Fruit fly (Drosophila melanogaster) whole organism, wandering third instar larva: ENCODE data around the gene CG5623.

ENCODE experiments used
- Abd-B ChIP-seq: fragments of >200 bp; optimal IDR thresholded peaks from 2 replicates; lab custom pipeline; 2017; ENCODE audit warnings: missing biosample characterization, missing genetic modification characterization
- CG32264 ChIP-seq: fragments of 200-800 bp; sonication (Bioruptor generic); optimal IDR thresholded peaks from 2 replicates; lab custom pipeline; 2016; ENCODE audit warnings: missing biosample characterization, missing genetic modification characterization
- CG9705 ChIP-seq: fragments of 200-800 bp; sonication (Bioruptor generic); optimal IDR thresholded peaks from 2 replicates; lab custom pipeline; 2018; ENCODE audit warnings: missing biosample characterization, mild to moderate bottlenecking, missing genetic modification characterization
- CrebA ChIP-seq: fragments of 200-800 bp; sonication (Bioruptor generic); optimal IDR thresholded peaks from 2 replicates; lab custom pipeline; 2016; ENCODE audit warnings: missing biosample characterization, mild to moderate bottlenecking, missing genetic modification characterization, borderline replicate concordance
- Dfd ChIP-seq: fragments of >200 bp; optimal IDR thresholded peaks from 2 replicates; lab custom pipeline; 2017; ENCODE audit warnings: missing biosample characterization, missing genetic modification characterization
- Dif ChIP-seq: fragments of 200-275, 200-300 bp; sonication (Bioruptor generic); optimal IDR thresholded peaks from 2 replicates; lab custom pipeline; 2018; ENCODE audit warnings: missing biosample characterization, missing genetic modification characterization; ENCODE audit not compliant: partially characterized antibody
- GATAd ChIP-seq: sonication (Bioruptor generic); optimal IDR thresholded peaks from 2 replicates; lab custom pipeline; 2016; ENCODE audit warnings: missing biosample characterization, missing genetic modification characterization
- Hnf4 ChIP-seq: fragments of 200-800 bp; sonication (Bioruptor generic); optimal IDR thresholded peaks from 2 replicates; lab custom pipeline; 2016; ENCODE audit warnings: missing biosample characterization, mild to moderate bottlenecking, missing genetic modification characterization
- Jra ChIP-seq: sonication (Bioruptor generic); optimal IDR thresholded peaks from 2 replicates; lab custom pipeline; 2016; ENCODE audit warnings: missing biosample characterization, missing genetic modification characterization
- Mio ChIP-seq: sonication (Bioruptor generic); optimal IDR thresholded peaks from 2 replicates; lab custom pipeline; 2016; ENCODE audit warnings: missing biosample characterization, missing genetic modification characterization
- Myc ChIP-seq: fragments of >200 bp; optimal IDR thresholded peaks from 2 replicates; lab custom pipeline; 2017
- OdsH ChIP-seq: fragments of 200-800 bp; sonication (Bioruptor generic); optimal IDR thresholded peaks from 2 replicates; lab custom pipeline; 2016; ENCODE audit warnings: missing biosample characterization, mild to moderate bottlenecking, missing genetic modification characterization
- Sp1 ChIP-seq: fragments of 200-800 bp; sonication (Bioruptor generic); optimal IDR thresholded peaks from 3 replicates; lab custom pipeline; 2019; ENCODE audit warnings: missing biosample characterization, mild to moderate bottlenecking, missing genetic modification characterization, moderate library complexity
- br ChIP-seq: fragments of 200-800 bp; sonication (Bioruptor generic); optimal IDR thresholded peaks from 2 replicates; lab custom pipeline; 2016; ENCODE audit warnings: missing biosample characterization, missing genetic modification characterization
- dl ChIP-seq, 2 experiments: fragments of 175-275, 200-275 bp in 1 of 2; fragments of 200-275 bp in 1 of 2; sonication (Bioruptor generic); optimal IDR thresholded peaks; lab custom pipeline; 2018; ENCODE audit warnings: mild to moderate bottlenecking in 2 of 2, missing biosample characterization in 2 of 2, missing genetic modification characterization in 2 of 2, moderate library complexity in 2 of 2; ENCODE audit not compliant: partially characterized antibody in 2 of 2, insufficient read depth in 1 of 2
- dmrt93B ChIP-seq: fragments of 200-800 bp; sonication (Bioruptor generic); optimal IDR thresholded peaks from 2 replicates; lab custom pipeline; 2018; ENCODE audit warnings: missing biosample characterization, mild to moderate bottlenecking, missing genetic modification characterization
- dsf ChIP-seq: sonication (Bioruptor generic); optimal IDR thresholded peaks from 2 replicates; lab custom pipeline; 2016; ENCODE audit warnings: missing biosample characterization, missing genetic modification characterization, borderline replicate concordance
- ey ChIP-seq: fragments of 200-800 bp; sonication (Bioruptor generic); optimal IDR thresholded peaks from 2 replicates; lab custom pipeline; 2016; ENCODE audit warnings: missing biosample characterization, missing genetic modification characterization
- foxo ChIP-seq, 2 experiments: fragments of 200-800 bp; sonication (Bioruptor generic); optimal IDR thresholded peaks; 2 replicates in 1 of 2; 3 replicates in 1 of 2; lab custom pipeline; 2016 to 2017; ENCODE audit warnings: missing biosample characterization in 2 of 2, missing genetic modification characterization in 2 of 2
- fru ChIP-seq: fragments of 200-800 bp; sonication (Bioruptor generic); optimal IDR thresholded peaks from 3 replicates; lab custom pipeline; 2016; ENCODE audit warnings: missing biosample characterization, mild to moderate bottlenecking, missing genetic modification characterization
- h ChIP-seq: fragments of 200-800 bp; sonication (Bioruptor generic); optimal IDR thresholded peaks from 3 replicates; lab custom pipeline; 2016; ENCODE audit warnings: missing biosample characterization, mild to moderate bottlenecking, missing genetic modification characterization
- jim ChIP-seq: fragments of 175-275, 200-325 bp; sonication (Bioruptor generic); optimal IDR thresholded peaks from 2 replicates; lab custom pipeline; 2016; ENCODE audit warnings: missing biosample characterization, mild to moderate bottlenecking, missing genetic modification characterization
- psq ChIP-seq: fragments of 200-800 bp; sonication (Bioruptor generic); optimal IDR thresholded peaks from 3 replicates; lab custom pipeline; 2017; ENCODE audit warnings: missing biosample characterization, mild to moderate bottlenecking, missing genetic modification characterization, moderate library complexity
- rgr ChIP-seq: fragments of 200-800 bp; sonication (Bioruptor generic); optimal IDR thresholded peaks from 3 replicates; lab custom pipeline; 2016; ENCODE audit warnings: missing biosample characterization, mild to moderate bottlenecking, missing genetic modification characterization
- sage ChIP-seq: fragments of 200-800 bp; sonication (Bioruptor generic); optimal IDR thresholded peaks from 2 replicates; lab custom pipeline; 2016; ENCODE audit warnings: missing biosample characterization, mild to moderate bottlenecking, missing genetic modification characterization
- sv ChIP-seq: fragments of 200-800 bp; sonication (Bioruptor generic); optimal IDR thresholded peaks from 3 replicates; lab custom pipeline; 2016; ENCODE audit warnings: missing biosample characterization, missing genetic modification characterization
- tai ChIP-seq: sonication (Bioruptor generic); optimal IDR thresholded peaks from 2 replicates; lab custom pipeline; 2016; ENCODE audit warnings: missing biosample characterization, missing genetic modification characterization
- woc ChIP-seq: sonication (Bioruptor generic); optimal IDR thresholded peaks from 2 replicates; lab custom pipeline; 2016; ENCODE audit warnings: missing biosample characterization, mild to moderate bottlenecking, missing genetic modification characterization

Gene CG5623

DNA sequence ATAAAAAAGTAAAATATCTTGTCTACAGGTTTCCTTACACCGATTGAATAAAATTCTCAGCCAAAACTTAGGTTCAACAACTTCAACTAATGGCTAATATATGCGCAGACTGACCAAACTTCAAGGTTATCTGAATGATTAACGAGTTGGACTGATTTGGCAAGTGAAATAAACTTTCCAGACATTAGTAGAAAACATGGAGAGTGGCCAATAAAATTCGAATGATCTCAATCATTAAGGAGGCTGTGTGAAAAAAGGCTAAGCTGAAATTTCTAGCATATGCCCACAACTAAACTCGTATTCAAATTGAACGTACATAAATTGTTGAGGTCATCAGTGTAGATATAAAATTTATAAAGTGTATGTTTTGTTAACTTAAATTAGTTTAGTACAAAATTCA, 12.3 kb upstream of the CG5623 start, which contains the start of gene CG5614:
TSS of gene CG5614 (plus strand) at position 301 of the 400 bp plus-strand sequence.
- TF ChIP-seq Myc (lab: Kevin White, UChicago) (no peak), Mio (GFP tag; lab: Kevin White, UChicago) (no peak)

DNA sequence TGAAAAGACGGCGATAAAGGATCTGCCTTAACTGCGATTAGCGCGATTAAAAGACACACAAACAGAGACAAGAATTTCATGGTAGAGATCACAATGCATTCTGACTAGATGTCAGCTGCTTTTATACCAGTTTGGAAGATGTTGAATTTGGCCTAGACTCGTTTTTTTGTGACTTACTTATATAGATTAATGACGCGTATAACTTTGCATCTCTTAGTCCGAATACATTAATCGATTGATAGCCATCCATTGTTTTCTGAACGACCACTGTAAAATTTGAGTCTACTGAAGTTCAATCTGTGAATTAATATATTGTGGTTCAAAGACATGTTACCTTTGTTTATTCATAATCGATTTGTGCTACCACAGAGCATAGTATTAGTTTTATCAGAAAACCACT, 8.0 kb upstream of the CG5623 start, which contains the start of gene CG45207:
TSS of gene CG45207 (minus strand) at position 101 of the 400 bp plus-strand sequence.
- TF ChIP-seq Dfd (GFP tag; lab: Kevin White, UChicago) (no peak), Abd-B (GFP tag; lab: Kevin White, UChicago) (no peak), Sp1 (no peak), tai (no peak), h (GFP tag; lab: Kevin White, UChicago) (no peak), sv (no peak), ey (no peak), fru (GFP tag; lab: Kevin White, UChicago) (no peak), dsf (no peak), Dif (GFP tag; lab: Kevin White, UChicago) (no peak)

DNA sequence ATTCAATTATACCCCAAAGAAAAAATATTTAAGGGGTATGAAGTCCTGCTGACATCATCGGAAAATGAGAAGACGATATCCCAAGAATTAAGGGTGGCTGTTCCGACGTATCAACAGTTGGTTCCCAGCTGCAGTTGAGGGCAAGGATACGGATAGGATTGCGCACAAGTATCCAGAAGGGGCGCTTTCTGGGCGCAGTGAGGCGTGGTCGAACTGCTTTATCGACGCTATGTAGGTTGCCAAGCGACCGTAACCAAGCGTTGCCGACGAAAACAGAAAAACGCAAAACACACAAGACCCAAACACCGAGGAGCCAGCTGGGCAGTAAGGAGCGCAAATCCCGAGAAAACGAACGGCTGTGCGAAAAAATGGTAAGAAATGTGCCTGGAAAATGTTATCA, 6.9 kb upstream of the CG5623 start, which contains the start of gene Ttc26:
TSS of gene Ttc26 (plus strand) at position 289 of the 400 bp plus-strand sequence.
- TF ChIP-seq rgr (GFP tag; lab: Kevin White, UChicago) (no peak), woc (GFP tag; lab: Kevin White, UChicago) (no peak), Hnf4 (GFP tag; lab: Kevin White, UChicago) (no peak), jim (GFP tag; lab: Kevin White, UChicago) (no peak)
- TF ChIP-seq, all 38 proteins: peak for 0

- TF ChIP-seq Dfd (GFP tag; lab: Kevin White, UChicago) (peak; percentile 51), OdsH (GFP tag; lab: Kevin White, UChicago) (no peak)
Observed at dm6 chr3R:15768900-15769299, 1.7 kb upstream of the CG5623 start.

DNA sequence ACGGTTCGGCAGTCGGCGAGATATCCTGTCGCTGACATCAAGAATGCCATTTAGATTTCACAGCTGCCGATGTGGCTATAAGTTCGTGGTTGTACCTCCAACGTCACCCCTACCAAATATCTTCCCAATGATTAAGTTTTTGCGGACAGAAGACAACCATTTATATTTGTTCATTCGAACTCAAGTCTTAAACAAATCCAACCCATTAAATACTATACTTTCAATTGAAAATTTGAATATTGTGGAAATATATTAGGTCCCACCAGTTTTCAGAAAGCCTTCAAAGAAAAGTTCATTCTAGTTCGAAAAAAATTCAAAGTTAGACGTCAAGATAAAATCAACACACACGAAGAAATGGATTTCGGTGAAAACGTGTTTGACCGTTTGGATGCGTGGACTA, 4.4 kb downstream of the CG5623 start, which contains the start of gene CG12784:
TSS of gene CG12784 (plus strand) at position 301 of the 400 bp plus-strand sequence.
- TF ChIP-seq Abd-B (GFP tag; lab: Kevin White, UChicago), result no peak
- no peak for TF ChIP-seq OdsH (GFP tag; lab: Kevin White, UChicago)
- TF ChIP-seq h (GFP tag; lab: Kevin White, UChicago), result no peak
- TF ChIP-seq CrebA, result no peak
- TF ChIP-seq Dif (GFP tag; lab: Kevin White, UChicago), result no peak
- TF ChIP-seq psq (GFP tag; lab: Kevin White, UChicago), result no peak
- no peak for TF ChIP-seq Sp1
- TF ChIP-seq woc (GFP tag; lab: Kevin White, UChicago), result no peak
- no peak for TF ChIP-seq dmrt93B (GFP tag; lab: Kevin White, UChicago)
- TF ChIP-seq GATAd (GFP tag; lab: Kevin White, UChicago), result no peak
- no peak for TF ChIP-seq CG9705 (GFP tag; lab: Kevin White, UChicago)
- TF ChIP-seq foxo (GFP tag; optimal IDR thresholded peaks at IDR 0.05; lab: Kevin White, UChicago), result no peak
- no peak for TF ChIP-seq rgr (GFP tag; lab: Kevin White, UChicago)
- TF ChIP-seq fru (GFP tag; lab: Kevin White, UChicago), result no peak
- no peak for TF ChIP-seq sv
- no peak for TF ChIP-seq dl (GFP tag; optimal IDR thresholded peaks at IDR 0.05; lab: Kevin White, UChicago; ENCODE audit: insufficient read depth in 1 of 2, partially characterized antibody in 2 of 2)

- TF ChIP-seq rgr (GFP tag; lab: Kevin White, UChicago) (no peak), br (GFP tag; lab: Kevin White, UChicago) (no peak), woc (GFP tag; lab: Kevin White, UChicago) (no peak), ey (no peak), dmrt93B (GFP tag; lab: Kevin White, UChicago) (no peak), tai (no peak)
Observed at dm6 chr3R:15744354-15744753, 22.9 kb downstream of the CG5623 start, which contains the start of gene CG4520. Gene CG4520 (plus strand): TSS chr3R:15744654.

- TF ChIP-seq Jra (GFP tag; lab: Kevin White, UChicago) (no peak), br (GFP tag; lab: Kevin White, UChicago) (no peak), CG32264 (GFP tag; lab: Kevin White, UChicago) (no peak), fru (GFP tag; lab: Kevin White, UChicago) (no peak), Dfd (GFP tag; lab: Kevin White, UChicago) (no peak), OdsH (GFP tag; lab: Kevin White, UChicago) (no peak), sage (GFP tag; lab: Kevin White, UChicago) (no peak), rgr (GFP tag; lab: Kevin White, UChicago) (no peak), tai (no peak)
- TF ChIP-seq, all 38 proteins: peak for 0
Observed at dm6 chr3R:15731446-15731845, 35.8 kb downstream of the CG5623 start, which contains the start of gene CG34274. Gene CG34274 (plus strand): TSS chr3R:15731746.
